Worm (Caenorhabditis elegans) whole organism, mixed stage, embryonic: ENCODE results near the gene Y7A5A.1.

Experiments used
- bed-3 ChIP-seq: fragments of 200-800 bp; sonication (Bioruptor generic); optimal IDR thresholded peaks from 3 replicates; lab custom pipeline; 2018; ENCODE audit warnings: mild to moderate bottlenecking, missing genetic modification characterization, moderate library complexity, missing compliant biosample characterization
- ceh-39 ChIP-seq: fragments of 150-350 bp; optimal IDR thresholded peaks from 2 replicates; lab custom pipeline; 2014; ENCODE audit warnings: missing biosample characterization, missing genetic modification characterization
- ceh-43 ChIP-seq: fragments of 200-800 bp; sonication (Bioruptor generic); optimal IDR thresholded peaks from 2 replicates; lab custom pipeline; 2018; ENCODE audit warnings: mild to moderate bottlenecking, missing genetic modification characterization, moderate library complexity, missing compliant biosample characterization
- ces-1 ChIP-seq: fragments of 150-350 bp; optimal IDR thresholded peaks from 2 replicates; lab custom pipeline; 2014; ENCODE audit warnings: missing biosample characterization, missing genetic modification reagents, missing genetic modification characterization
- elt-1 ChIP-seq: sonication (generic microtip); optimal IDR thresholded peaks from 2 replicates; lab custom pipeline; 2017; ENCODE audit warnings: missing genetic modification characterization, mild to moderate bottlenecking, missing compliant biosample characterization, antibody characterized with exemption, moderate library complexity, borderline replicate concordance; ENCODE audit not compliant: insufficient read depth
- elt-3 ChIP-seq: fragments of 150-350 bp; optimal IDR thresholded peaks from 2 replicates; lab custom pipeline; 2014; ENCODE audit warnings: missing biosample characterization, missing genetic modification characterization
- flh-1 ChIP-seq: fragments of 200-800 bp; sonication (Bioruptor generic); optimal IDR thresholded peaks from 2 replicates; lab custom pipeline; 2018; ENCODE audit warnings: mild to moderate bottlenecking, missing genetic modification characterization, moderate library complexity, missing compliant biosample characterization
- ham-2 ChIP-seq: fragments of 200-800 bp; sonication (Bioruptor generic); optimal IDR thresholded peaks from 2 replicates; lab custom pipeline; 2018; ENCODE audit warnings: mild to moderate bottlenecking, missing genetic modification characterization, missing compliant biosample characterization
- hlh-1 ChIP-seq: fragments of 150-350 bp; optimal IDR thresholded peaks from 2 replicates; lab custom pipeline; 2014; ENCODE audit warnings: missing biosample characterization, missing genetic modification reagents, missing genetic modification characterization
- lin-13 ChIP-seq: fragments of 150-350 bp; optimal IDR thresholded peaks from 2 replicates; lab custom pipeline; 2014; ENCODE audit warnings: missing biosample characterization, missing genetic modification characterization
- lin-32 ChIP-seq: fragments of 200-800 bp; sonication (Bioruptor generic); optimal IDR thresholded peaks from 2 replicates; lab custom pipeline; 2018; ENCODE audit warnings: mild to moderate bottlenecking, missing genetic modification characterization, missing compliant biosample characterization
- lsy-2 ChIP-seq: fragments of 150-350 bp; optimal IDR thresholded peaks from 2 replicates; lab custom pipeline; 2014; ENCODE audit warnings: missing biosample characterization, missing genetic modification characterization
- mab-5 ChIP-seq: fragments of 150-350 bp; optimal IDR thresholded peaks from 2 replicates; lab custom pipeline; 2014; ENCODE audit warnings: missing biosample characterization, missing genetic modification characterization
- mep-1 ChIP-seq: fragments of 150-350 bp; optimal IDR thresholded peaks from 2 replicates; lab custom pipeline; 2017; ENCODE audit warnings: missing biosample characterization, missing genetic modification reagents, missing genetic modification characterization, inconsistent platforms
- mls-2 ChIP-seq: sonication (generic microtip); optimal IDR thresholded peaks from 2 replicates; lab custom pipeline; 2016; ENCODE audit warnings: mild to moderate bottlenecking, missing genetic modification characterization, moderate library complexity, missing compliant biosample characterization
- nhr-2 ChIP-seq: fragments of 150-350 bp; optimal IDR thresholded peaks from 2 replicates; lab custom pipeline; 2014; ENCODE audit warnings: missing biosample characterization, missing genetic modification characterization
- nhr-237 ChIP-seq: fragments of 150-350 bp; optimal IDR thresholded peaks from 2 replicates; lab custom pipeline; 2014; ENCODE audit warnings: missing biosample characterization, missing genetic modification characterization
- nhr-28 ChIP-seq: fragments of 150-350 bp; optimal IDR thresholded peaks from 2 replicates; lab custom pipeline; 2014; ENCODE audit warnings: missing biosample characterization, missing genetic modification characterization
- pha-4 ChIP-seq: fragments of 150-350 bp; optimal IDR thresholded peaks from 2 replicates; lab custom pipeline; 2018; ENCODE audit warnings: missing biosample characterization, missing genetic modification reagents, missing genetic modification characterization
- sem-2 ChIP-seq: fragments of 200-800 bp; sonication (Bioruptor generic); optimal IDR thresholded peaks from 2 replicates; lab custom pipeline; 2018; ENCODE audit warnings: mild to moderate bottlenecking, missing genetic modification characterization, missing compliant biosample characterization
- snpc-4 ChIP-seq: fragments of 150-350 bp; optimal IDR thresholded peaks from 2 replicates; lab custom pipeline; 2014; ENCODE audit warnings: missing biosample characterization, missing genetic modification characterization
- sptf-1 ChIP-seq: sonication (generic microtip); optimal IDR thresholded peaks from 2 replicates; lab custom pipeline; 2017; ENCODE audit warnings: mild to moderate bottlenecking, missing genetic modification characterization, moderate library complexity, missing compliant biosample characterization
- tbx-8 ChIP-seq: fragments of 200-800 bp; sonication (Bioruptor generic); optimal IDR thresholded peaks from 2 replicates; lab custom pipeline; 2018; ENCODE audit warnings: mild to moderate bottlenecking, missing genetic modification characterization, moderate library complexity, missing compliant biosample characterization
- unc-120 ChIP-seq: sonication (generic microtip); optimal IDR thresholded peaks from 2 replicates; lab custom pipeline; 2017; ENCODE audit warnings: missing genetic modification characterization, missing compliant biosample characterization; ENCODE audit not compliant: poor library complexity, severe bottlenecking
- unc-39 ChIP-seq: fragments of 150-350 bp; optimal IDR thresholded peaks from 2 replicates; lab custom pipeline; 2014; ENCODE audit warnings: missing biosample characterization, missing genetic modification characterization
- unc-62 ChIP-seq: fragments of 150-350 bp; optimal IDR thresholded peaks from 2 replicates; lab custom pipeline; 2014; ENCODE audit warnings: missing biosample characterization, missing genetic modification reagents, missing genetic modification characterization
- zip-8 ChIP-seq: fragments of 150-350 bp; optimal IDR thresholded peaks from 2 replicates; lab custom pipeline; 2014; ENCODE audit warnings: missing biosample characterization, missing genetic modification characterization

Gene Y7A5A.1

DNA sequence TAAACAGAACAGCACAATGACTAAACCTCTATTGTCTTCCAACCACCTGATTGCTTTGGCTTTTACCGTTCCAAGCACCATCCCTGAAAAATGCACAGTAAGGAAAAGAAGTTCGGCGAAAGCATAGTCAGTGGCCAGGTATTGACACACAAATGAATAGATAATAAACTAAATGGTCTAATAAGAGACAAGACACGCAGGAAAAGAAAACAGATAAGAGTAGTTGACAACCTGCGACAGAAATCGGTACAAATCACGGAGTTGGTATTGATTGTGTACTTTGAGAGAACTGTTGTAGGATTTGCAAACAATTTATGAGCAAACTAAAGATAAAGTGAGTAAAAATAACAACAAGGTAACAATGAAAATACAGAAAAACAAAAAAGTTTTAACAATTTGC is at the start of gene Y7A5A.1:
Gene Y7A5A.1, minus strand, starts transcription at position 83 of the 400 bp plus-strand sequence.
- TF ChIP-seq lsy-2, result no peak
- no peak for TF ChIP-seq snpc-4 (tag; lab: Kevin White, UChicago)
- no peak for TF ChIP-seq ceh-43 (GFP tag; lab: Kevin White, UChicago)
- no peak for TF ChIP-seq hlh-1 (tag; lab: Kevin White, UChicago)
- TF ChIP-seq sem-2 (GFP tag; lab: Kevin White, UChicago), result no peak
- TF ChIP-seq nhr-237, result no peak
- no peak for TF ChIP-seq nhr-28
- TF ChIP-seq nhr-2 (tag; lab: Kevin White, UChicago), result no peak

DNA sequence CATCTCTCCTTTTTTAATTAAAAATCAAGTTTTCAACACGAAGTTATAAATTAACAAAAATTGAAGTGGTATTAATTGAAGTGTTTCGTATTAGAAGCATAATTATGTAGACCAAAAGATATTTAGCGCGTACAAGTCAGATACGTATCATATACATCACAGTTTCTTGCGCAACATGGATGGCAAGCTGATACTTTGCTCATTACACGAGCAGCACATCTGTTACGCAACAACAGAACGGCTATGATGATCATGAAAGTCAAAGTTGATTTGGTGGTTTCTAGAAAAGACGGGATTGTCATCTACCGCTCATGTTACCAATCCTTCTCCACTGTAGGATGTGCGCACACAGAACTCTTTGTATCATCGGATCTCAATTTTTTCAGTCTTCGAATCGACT is 43.3 kb upstream of the Y7A5A.1 start:
- no peak for TF ChIP-seq pha-4
- TF ChIP-seq zip-8 (tag; lab: Kevin White, UChicago), result peak; percentile 91

ce11 chrX:15811341-15811740 is 40.0 kb upstream of the Y7A5A.1 start:
- TF ChIP-seq elt-3 (tag; lab: Kevin White, UChicago) (no peak), bed-3 (no peak), pha-4 (no peak), lin-32 (GFP tag; lab: Kevin White, UChicago) (no peak), unc-39 (tag; lab: Kevin White, UChicago) (no peak), ham-2 (GFP tag; lab: Kevin White, UChicago) (no peak), unc-120 (tag; lab: Kevin White, UChicago) (no peak), ceh-39 (tag; lab: Kevin White, UChicago) (no peak), snpc-4 (tag; lab: Kevin White, UChicago) (no peak), mls-2 (tag; lab: Kevin White, UChicago) (no peak), ces-1 (GFP tag; lab: Kevin White, UChicago) (no peak)

DNA sequence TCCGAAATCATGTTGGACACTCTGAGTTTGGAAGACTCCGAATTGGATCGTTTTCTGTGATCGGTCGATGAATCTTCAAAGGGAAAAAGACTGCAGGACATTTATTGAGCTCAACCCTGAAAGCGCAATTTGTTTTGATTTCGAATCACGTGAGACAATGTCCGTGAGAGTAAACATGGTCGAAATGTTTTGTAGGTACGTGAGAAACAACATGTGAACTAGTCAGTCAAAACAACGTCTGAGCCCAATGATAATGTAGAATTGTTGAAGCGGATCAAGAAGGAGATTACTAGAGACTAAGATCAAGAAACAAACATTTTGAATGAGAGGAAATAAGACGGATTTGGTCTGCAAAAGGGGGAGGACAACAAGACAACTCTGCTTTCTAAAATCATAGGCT is 32.8 kb upstream of the Y7A5A.1 start, which contains the start of gene Y7A5A.7:
Gene Y7A5A.7, minus strand, starts transcription at position 101 of the 400 bp plus-strand sequence.
- no peak for TF ChIP-seq elt-1
- TF ChIP-seq pha-4, result no peak
- TF ChIP-seq mab-5 (tag; lab: Kevin White, UChicago), result no peak
- no peak for TF ChIP-seq unc-39 (tag; lab: Kevin White, UChicago)

- TF ChIP-seq unc-62 (GFP tag; lab: Kevin White, UChicago), result no peak
- no peak for TF ChIP-seq lsy-2
- no peak for TF ChIP-seq ham-2 (GFP tag; lab: Kevin White, UChicago)
- TF ChIP-seq nhr-28, result no peak
- no peak for TF ChIP-seq zip-8 (tag; lab: Kevin White, UChicago)
- no peak for TF ChIP-seq tbx-8 (GFP tag; lab: Kevin White, UChicago)
- no peak for TF ChIP-seq unc-120 (tag; lab: Kevin White, UChicago)
- TF ChIP-seq, all 35 proteins: peak for 0
Measured at ce11 chrX:15801827-15802226, 30.5 kb upstream of the Y7A5A.1 start.

DNA sequence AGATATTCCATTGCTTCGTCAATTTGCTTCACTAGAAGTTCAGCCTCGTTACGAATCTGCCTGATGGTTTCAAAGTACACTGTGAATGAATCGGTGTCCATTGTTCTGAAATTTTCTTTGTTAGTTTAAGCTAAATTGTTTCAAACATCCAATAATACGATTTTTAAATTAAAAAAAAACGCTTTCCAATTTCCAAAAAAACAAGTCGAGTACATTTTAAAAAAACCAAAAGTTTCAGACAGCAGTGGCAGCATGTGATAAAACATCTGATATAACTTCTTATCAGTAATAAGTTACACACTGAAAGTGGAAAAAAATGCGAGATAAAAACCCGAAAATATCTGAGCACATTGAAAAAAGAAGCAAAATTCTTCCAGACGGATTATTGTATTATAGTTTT is 28.3 kb upstream of the Y7A5A.1 start, which contains the start of gene Y7A5A.6:
Gene Y7A5A.6, minus strand, starts transcription at position 101 of the 400 bp plus-strand sequence.
- TF ChIP-seq lsy-2 (no peak), ceh-39 (tag; lab: Kevin White, UChicago) (no peak), flh-1 (GFP tag; lab: Kevin White, UChicago) (no peak)

DNA sequence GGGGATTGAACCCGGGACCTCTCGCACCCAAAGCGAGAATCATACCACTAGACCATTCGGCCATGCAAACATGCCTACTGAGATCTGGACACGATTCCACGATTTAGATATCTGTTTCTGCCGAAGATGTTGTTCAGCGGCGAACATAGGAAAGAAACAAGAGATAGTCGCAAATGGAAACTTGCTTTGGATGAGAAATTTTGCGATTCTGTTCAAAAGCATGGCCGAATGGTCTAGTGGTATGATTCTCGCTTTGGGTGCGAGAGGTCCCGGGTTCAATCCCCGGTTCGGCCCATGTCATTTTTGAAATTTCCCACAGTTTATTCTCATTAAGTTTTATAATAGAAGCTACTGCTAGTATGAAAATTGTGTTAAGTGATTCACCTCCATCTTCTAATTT is 25.3 kb upstream of the Y7A5A.1 start:
- TF ChIP-seq lin-13 (tag; lab: Kevin White, UChicago) (no peak), tbx-8 (GFP tag; lab: Kevin White, UChicago) (no peak), nhr-28 (no peak), mep-1 (no peak), lsy-2 (no peak), sptf-1 (no peak), nhr-2 (tag; lab: Kevin White, UChicago) (no peak), ham-2 (GFP tag; lab: Kevin White, UChicago) (no peak), zip-8 (tag; lab: Kevin White, UChicago) (no peak), mls-2 (tag; lab: Kevin White, UChicago) (no peak)
